Worm (Caenorhabditis elegans): Measurements from ENCODE around the gene sqv-3.

sqv-3 gene

DNA sequence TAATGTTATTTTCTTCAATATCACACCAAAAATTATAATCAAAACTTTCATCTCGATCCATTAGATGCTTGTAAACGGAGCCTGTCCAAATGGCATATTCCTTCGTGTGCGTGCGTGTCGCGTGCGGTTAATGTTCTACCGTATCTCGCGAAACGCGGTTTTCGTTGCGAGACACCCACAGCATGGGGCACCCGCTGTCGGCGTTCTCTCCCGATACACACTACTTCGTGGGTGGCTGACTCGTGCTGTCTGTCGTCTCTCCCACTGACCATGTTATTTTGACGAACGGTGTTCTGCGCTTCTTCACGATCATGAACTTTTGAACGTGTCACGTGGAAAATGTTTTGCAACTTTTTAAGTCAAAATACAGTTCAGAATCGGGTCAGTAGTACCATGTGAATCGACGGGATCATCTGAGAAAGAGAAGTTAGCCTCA lies 14.7 kb downstream of the sqv-3 start:
- TF ChIP-seq mbf-1 (tag; optimal IDR thresholded peaks at IDR 0.05) (no peak), nhr-10 (tag; optimal IDR thresholded peaks at IDR 0.05) (peak; percentile 90), lin-39 (tag; optimal IDR thresholded peaks at IDR 0.05) (no peak), nhr-129 (tag; optimal IDR thresholded peaks at IDR 0.05) (peak; percentile 98), unc-39 (tag; optimal IDR thresholded peaks at IDR 0.05) (peak; percentile 35), aly-2 (tag; optimal IDR thresholded peaks at IDR 0.05) (no peak), nhr-77 (tag; optimal IDR thresholded peaks at IDR 0.05) (peak; percentile 47), ztf-11 (tag; optimal IDR thresholded peaks at IDR 0.05) (no peak), lsy-2 (tag; optimal IDR thresholded peaks at IDR 0.05) (peak; percentile 99 to 100), ztf-4 (tag; optimal IDR thresholded peaks at IDR 0.05) (peak; percentile 99), lin-11 (tag; optimal IDR thresholded peaks at IDR 0.05) (peak; percentile 98), nhr-11 (tag; optimal IDR thresholded peaks at IDR 0.05) (no peak), zag-1 (tag; optimal IDR thresholded peaks at IDR 0.05) (peak; percentile 94), skn-1 (tag; optimal IDR thresholded peaks at IDR 0.05) (peak; percentile 41), ztf-1 (GFP tag; conservative IDR thresholded peaks at IDR 0.05) (0 out of 2 replicates have a peak, but pooled peaks have one; percentile 45), unc-55 (GFP tag; optimal IDR thresholded peaks at IDR 0.05) (peak; percentile 96), dmd-4 (tag; optimal IDR thresholded peaks at IDR 0.05) (no peak), nhr-25 (tag; optimal IDR thresholded peaks at IDR 0.05) (peak; percentile 98), C34F6.9 (tag; optimal IDR thresholded peaks at IDR 0.05) (peak; percentile 100), sma-3 (GFP tag; optimal IDR thresholded peaks at IDR 0.05) (peak; percentile 100), blmp-1 (tag; optimal IDR thresholded peaks at IDR 0.05; ENCODE audit: insufficient read depth) (peak; percentile 83), nhr-237 (tag; optimal IDR thresholded peaks at IDR 0.05) (peak; percentile 71), nhr-21 (tag; optimal IDR thresholded peaks at IDR 0.05) (peak; percentile 98), mdl-1 (tag; optimal IDR thresholded peaks at IDR 0.05) (peak; percentile 97 to 99), gmeb-1 (tag; optimal IDR thresholded peaks at IDR 0.05) (peak; percentile 93), elt-1 (tag; optimal IDR thresholded peaks at IDR 0.05) (peak; percentile 57), unc-62 (GFP tag; optimal IDR thresholded peaks at IDR 0.05) (peak; percentile 83), alr-1 (tag; optimal IDR thresholded peaks at IDR 0.05) (no peak), ceh-16 (tag; optimal IDR thresholded peaks at IDR 0.05) (peak; percentile 99), peb-1 (tag; optimal IDR thresholded peaks at IDR 0.05) (peak; percentile 21), mab-5 (tag; optimal IDR thresholded peaks at IDR 0.05) (peak; percentile 77), crh-2 (tag; optimal IDR thresholded peaks at IDR 0.05) (peak; percentile 99), F13H6.1 (tag; optimal IDR thresholded peaks at IDR 0.05) (peak; percentile 99), ceh-82 (tag; optimal IDR thresholded peaks at IDR 0.05) (peak; percentile 86), fos-1 (tag; optimal IDR thresholded peaks at IDR 0.05) (peak; percentile 96), nhr-6 (tag; optimal IDR thresholded peaks at IDR 0.05) (peak; percentile 94), ama-1 (optimal IDR thresholded peaks at IDR 0.05) (peak; percentile 95), sma-9 (GFP tag; optimal IDR thresholded peaks at IDR 0.05) (peak; percentile 98), sma-9 (tag; optimal IDR thresholded peaks at IDR 0.05) (no peak), R02D3.7 (tag; optimal IDR thresholded peaks at IDR 0.05) (peak; percentile 59), lin-13 (GFP tag; optimal IDR thresholded peaks at IDR 0.05) (peak; percentile 97), elt-3 (tag; optimal IDR thresholded peaks at IDR 0.05) (no peak), snpc-4 (tag; optimal IDR thresholded peaks at IDR 0.05) (peak; percentile 86), Y55F3AM.14 (GFP tag; optimal IDR thresholded peaks at IDR 0.05) (peak; percentile 99), nhr-23 (tag; optimal IDR thresholded peaks at IDR 0.05) (no peak), ZK546.5 (tag; optimal IDR thresholded peaks at IDR 0.05) (peak; percentile 91), egl-27 (tag; optimal IDR thresholded peaks at IDR 0.05) (peak; percentile 96), sem-4 (tag; optimal IDR thresholded peaks at IDR 0.05) (peak; percentile 98), nhr-12 (tag; optimal IDR thresholded peaks at IDR 0.05) (peak; percentile 61)
